Worm (Caenorhabditis elegans) whole organism, early embryonic: Measurements from ENCODE around the gene fbxc-24.

Experiments
- aly-1 ChIP-seq: sonication (generic microtip); optimal IDR thresholded peaks from 2 replicates; lab custom pipeline; 2016; ENCODE audit warnings: missing genetic modification characterization, missing compliant biosample characterization
- ama-1 ChIP-seq: fragments of 150-350 bp; optimal IDR thresholded peaks from 2 replicates; lab custom pipeline; 2014
- ets-7 ChIP-seq: sonication (generic microtip); optimal IDR thresholded peaks from 2 replicates; lab custom pipeline; 2016; ENCODE audit warnings: missing genotype, missing genetic modification characterization, missing compliant biosample characterization
- tbx-11 ChIP-seq: fragments of 200-800 bp; sonication (Bioruptor generic); IDR thresholded peaks from 2 replicates; pipeline ENCODE4 v1.3.6; 2022; ENCODE audit warnings: missing genetic modification characterization, missing compliant biosample characterization
- tra-4 ChIP-seq: sonication (generic microtip); optimal IDR thresholded peaks from 2 replicates; lab custom pipeline; 2017; ENCODE audit warnings: missing genetic modification characterization, missing compliant biosample characterization

DNA sequence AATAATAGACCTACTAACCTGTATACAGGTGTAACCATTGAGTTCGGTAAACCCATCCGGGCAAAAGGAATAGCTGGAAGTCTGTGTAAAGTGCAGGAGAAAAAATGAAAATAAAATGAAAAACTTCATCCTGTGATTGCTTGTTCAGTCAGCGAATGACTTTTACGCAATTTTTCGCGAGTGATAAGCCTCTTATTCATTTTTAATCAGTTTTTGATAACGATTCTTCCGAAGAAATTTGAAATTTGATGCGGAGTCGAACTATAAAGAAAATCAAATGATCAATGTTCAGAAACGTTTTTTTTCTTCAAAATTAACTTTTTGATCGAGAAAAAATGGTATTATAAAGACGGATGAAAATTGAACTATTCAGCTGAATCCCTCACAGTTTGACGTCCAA, 13.3 kb upstream of the fbxc-24 start:
- TF ChIP-seq ama-1 (lab: Kevin White, UChicago) (no peak), aly-1 (tag; lab: Kevin White, UChicago) (no peak), ets-7 (no peak), tbx-11 (GFP tag; lab: Robert Waterston, UW) (no peak), tra-4 (no peak)
